Worm (Caenorhabditis elegans) whole organism, L1 larva: ENCODE measurements around the gene C32D5.7.

Source experiments
- C16A3.4 ChIP-seq: fragments of 150-350 bp; optimal IDR thresholded peaks from 2 replicates; lab custom pipeline; 2014; ENCODE audit warnings: missing biosample characterization, missing genetic modification characterization
- F16B12.6 ChIP-seq: fragments of 150-350 bp; optimal IDR thresholded peaks from 2 replicates; lab custom pipeline; 2014; ENCODE audit warnings: missing biosample characterization, missing genetic modification characterization
- aha-1 ChIP-seq: fragments of 150-350 bp; optimal IDR thresholded peaks from 2 replicates; lab custom pipeline; 2014; ENCODE audit warnings: missing biosample characterization, missing genetic modification characterization
- alr-1 ChIP-seq: fragments of 200-800 bp; sonication (Bioruptor generic); optimal IDR thresholded peaks from 2 replicates; lab custom pipeline; 2018; ENCODE audit warnings: borderline replicate concordance, mild to moderate bottlenecking, missing genetic modification characterization, missing compliant biosample characterization
- aly-2 ChIP-seq: fragments of 150-350 bp; optimal IDR thresholded peaks from 2 replicates; lab custom pipeline; 2014; ENCODE audit warnings: missing biosample characterization, missing genetic modification characterization
- ama-1 ChIP-seq: fragments of 150-350 bp; optimal IDR thresholded peaks from 2 replicates; lab custom pipeline; 2014
- blmp-1 ChIP-seq: fragments of 150-350 bp; optimal IDR thresholded peaks from 2 replicates; lab custom pipeline; 2014; ENCODE audit warnings: missing biosample characterization, missing genetic modification characterization
- ceh-63 ChIP-seq: fragments of 200-800 bp; sonication (Bioruptor generic); optimal IDR thresholded peaks from 2 replicates; lab custom pipeline; 2018; ENCODE audit warnings: mild to moderate bottlenecking, missing genetic modification characterization, missing compliant biosample characterization
- ceh-8 ChIP-seq: fragments of 200-800 bp; sonication (Bioruptor generic); optimal IDR thresholded peaks from 2 replicates; lab custom pipeline; 2018; ENCODE audit warnings: mild to moderate bottlenecking, missing genetic modification characterization, moderate library complexity, missing compliant biosample characterization
- ceh-88 ChIP-seq: fragments of 200-800 bp; sonication (Bioruptor generic); IDR thresholded peaks from 2 replicates; pipeline ENCODE4 v1.3.6; 2022; ENCODE audit warnings: missing genetic modification characterization, missing compliant biosample characterization
- ces-1 ChIP-seq: fragments of 150-350 bp; optimal IDR thresholded peaks from 2 replicates; lab custom pipeline; 2014; ENCODE audit warnings: missing biosample characterization, missing genetic modification reagents, missing genetic modification characterization
- dsc-1 ChIP-seq: sonication (generic microtip); optimal IDR thresholded peaks from 2 replicates; lab custom pipeline; 2016; ENCODE audit warnings: mild to moderate bottlenecking, missing genetic modification characterization, missing compliant biosample characterization
- efl-1 ChIP-seq, 4 experiments: fragments of 150-350 bp; optimal IDR thresholded peaks in 3 of 4; peaks in 1 of 4; 1 replicate in 1 of 4; 2 replicates in 3 of 4; lab custom pipeline; 2014; ENCODE audit warnings: missing biosample characterization in 2 of 4, missing genetic modification characterization in 2 of 4, missing genetic modification reagents in 2 of 4
- efl-3 ChIP-seq: fragments of 200-800 bp; sonication (Bioruptor generic); optimal IDR thresholded peaks from 2 replicates; lab custom pipeline; 2018; ENCODE audit warnings: mild to moderate bottlenecking, missing genetic modification characterization, missing compliant biosample characterization
- egl-13 ChIP-seq: sonication (generic microtip); optimal IDR thresholded peaks from 2 replicates; lab custom pipeline; 2016; ENCODE audit warnings: missing genotype, missing genetic modification reagents, missing genetic modification characterization, missing compliant biosample characterization
- ets-5 ChIP-seq: fragments of 200-800 bp; sonication (Bioruptor generic); IDR thresholded peaks from 2 replicates; pipeline ENCODE4 v1.3.6; 2022; ENCODE audit warnings: missing genetic modification characterization, missing compliant biosample characterization
- fkh-10 ChIP-seq: sonication (generic microtip); optimal IDR thresholded peaks from 2 replicates; lab custom pipeline; 2017; ENCODE audit warnings: missing biosample characterization, missing genetic modification reagents, missing genetic modification characterization
- fkh-4 ChIP-seq: sonication (generic microtip); optimal IDR thresholded peaks from 2 replicates; lab custom pipeline; 2016; ENCODE audit warnings: missing compliant biosample characterization, missing genetic modification characterization, borderline replicate concordance
- fkh-8 ChIP-seq: sonication (generic microtip); optimal IDR thresholded peaks from 2 replicates; lab custom pipeline; 2016; ENCODE audit warnings: mild to moderate bottlenecking, missing genetic modification characterization, missing compliant biosample characterization
- fos-1 ChIP-seq: fragments of 150-350 bp; optimal IDR thresholded peaks from 2 replicates; lab custom pipeline; 2014; ENCODE audit warnings: missing biosample characterization, missing genetic modification characterization
- grh-1 ChIP-seq: fragments of 200-800 bp; sonication (Bioruptor generic); IDR thresholded peaks from 2 replicates; pipeline ENCODE4 v1.3.6; 2022; ENCODE audit warnings: missing genetic modification reagents, missing genetic modification characterization, missing compliant biosample characterization
- hlh-4 ChIP-seq: sonication (generic microtip); optimal IDR thresholded peaks from 2 replicates; lab custom pipeline; 2016; ENCODE audit warnings: mild to moderate bottlenecking, missing genetic modification characterization, missing compliant biosample characterization
- irx-1 ChIP-seq: sonication (generic microtip); optimal IDR thresholded peaks from 2 replicates; lab custom pipeline; 2016; ENCODE audit warnings: missing genetic modification characterization, missing compliant biosample characterization
- jun-1 ChIP-seq: fragments of 150-350 bp; optimal IDR thresholded peaks from 2 replicates; lab custom pipeline; 2014; ENCODE audit warnings: missing biosample characterization, missing genetic modification reagents, missing genetic modification characterization
- lin-13 ChIP-seq: fragments of 150-350 bp; optimal IDR thresholded peaks from 2 replicates; lab custom pipeline; 2014; ENCODE audit warnings: missing biosample characterization, missing genetic modification reagents, missing genetic modification characterization
- lin-14 ChIP-seq: fragments of 200-800 bp; sonication (Bioruptor generic); optimal IDR thresholded peaks from 2 replicates; lab custom pipeline; 2018; ENCODE audit warnings: mild to moderate bottlenecking, missing genetic modification characterization, moderate library complexity, missing compliant biosample characterization
- lin-15B ChIP-seq: fragments of 150-350 bp; sonication (generic microtip); optimal IDR thresholded peaks from 3 replicates; lab custom pipeline; 2014; ENCODE audit warnings: missing biosample characterization, missing genetic modification characterization
- lir-3 ChIP-seq: sonication (generic microtip); optimal IDR thresholded peaks from 2 replicates; lab custom pipeline; 2016; ENCODE audit warnings: mild to moderate bottlenecking, missing genetic modification characterization, moderate library complexity, missing compliant biosample characterization; ENCODE audit not compliant: poor library complexity
- mef-2 ChIP-seq: fragments of 150-350 bp; optimal IDR thresholded peaks from 2 replicates; lab custom pipeline; 2014; ENCODE audit warnings: missing biosample characterization, missing genetic modification characterization
- nhr-11 ChIP-seq: fragments of 150-350 bp; optimal IDR thresholded peaks from 2 replicates; lab custom pipeline; 2014; ENCODE audit warnings: missing biosample characterization, missing genetic modification characterization
- nhr-19 ChIP-seq: fragments of 200-800 bp; sonication (Bioruptor generic); conservative IDR thresholded peaks from 2 replicates; pipeline ENCODE4 v1.3.6; 2022; ENCODE audit warnings: missing genetic modification characterization, missing compliant biosample characterization
- nhr-20 ChIP-seq: sonication (generic microtip); optimal IDR thresholded peaks from 2 replicates; lab custom pipeline; 2016; ENCODE audit warnings: mild to moderate bottlenecking, missing genetic modification characterization, missing compliant biosample characterization
- nhr-47 ChIP-seq: sonication (generic microtip); optimal IDR thresholded peaks from 2 replicates; lab custom pipeline; 2016; ENCODE audit warnings: mild to moderate bottlenecking, missing genetic modification characterization, moderate library complexity, missing compliant biosample characterization
- nhr-71 ChIP-seq: sonication (generic microtip); optimal IDR thresholded peaks from 2 replicates; lab custom pipeline; 2016; ENCODE audit warnings: mild to moderate bottlenecking, missing genetic modification characterization, moderate library complexity, missing compliant biosample characterization
- nhr-76 ChIP-seq: sonication (generic microtip); optimal IDR thresholded peaks from 2 replicates; lab custom pipeline; 2017; ENCODE audit warnings: missing biosample characterization, missing genetic modification characterization
- nhr-85 ChIP-seq: sonication (generic microtip); peaks from one replicate; lab custom pipeline; 2016; ENCODE audit warnings: missing genetic modification characterization, inconsistent platforms, missing compliant biosample characterization
- pag-3 ChIP-seq: sonication (generic microtip); optimal IDR thresholded peaks from 2 replicates; lab custom pipeline; 2017; ENCODE audit warnings: missing genetic modification characterization, mild to moderate bottlenecking, missing compliant biosample characterization, antibody characterized with exemption, borderline replicate concordance; ENCODE audit not compliant: insufficient read depth
- pax-3 ChIP-seq: fragments of 200-800 bp; sonication (Bioruptor generic); optimal IDR thresholded peaks from 2 replicates; lab custom pipeline; 2018; ENCODE audit warnings: mild to moderate bottlenecking, missing genetic modification characterization, moderate library complexity, missing compliant biosample characterization
- snpc-4 ChIP-seq: fragments of 150-350 bp; optimal IDR thresholded peaks from 2 replicates; lab custom pipeline; 2014; ENCODE audit warnings: missing biosample characterization, missing genetic modification characterization
- snu-23 ChIP-seq: sonication (generic microtip); optimal IDR thresholded peaks from 2 replicates; lab custom pipeline; 2016; ENCODE audit warnings: missing genetic modification characterization, missing compliant biosample characterization
- sptf-1 ChIP-seq: fragments of 150-350 bp; optimal IDR thresholded peaks from 2 replicates; lab custom pipeline; 2014; ENCODE audit warnings: missing biosample characterization, missing genetic modification characterization
- sup-37 ChIP-seq: fragments of 200-800 bp; sonication (Bioruptor generic); optimal IDR thresholded peaks from 2 replicates; lab custom pipeline; 2018; ENCODE audit warnings: mild to moderate bottlenecking, missing genetic modification characterization, missing compliant biosample characterization
- swsn-7 ChIP-seq: sonication (generic microtip); optimal IDR thresholded peaks from 2 replicates; lab custom pipeline; 2016; ENCODE audit warnings: missing genetic modification characterization, missing compliant biosample characterization
- tbx-2 ChIP-seq: sonication (generic microtip); optimal IDR thresholded peaks from 2 replicates; lab custom pipeline; 2016; ENCODE audit warnings: missing genetic modification characterization, missing compliant biosample characterization
- tlp-1 ChIP-seq: fragments of 150-350 bp; optimal IDR thresholded peaks from 2 replicates; lab custom pipeline; 2014; ENCODE audit warnings: missing biosample characterization, missing genetic modification characterization
- unc-130 ChIP-seq: fragments of 150-350 bp; optimal IDR thresholded peaks from 2 replicates; lab custom pipeline; 2017; ENCODE audit warnings: missing biosample characterization, missing genetic modification characterization, inconsistent platforms
- unc-30 ChIP-seq: sonication (generic microtip); optimal IDR thresholded peaks from 2 replicates; lab custom pipeline; 2017; ENCODE audit warnings: missing biosample characterization, missing genetic modification characterization
- unc-62 ChIP-seq: fragments of 150-350 bp; optimal IDR thresholded peaks from 2 replicates; lab custom pipeline; 2014; ENCODE audit warnings: missing biosample characterization, missing genetic modification reagents, missing genetic modification characterization
- unc-98 ChIP-seq: fragments of 200-800 bp; sonication (Bioruptor generic); IDR thresholded peaks from 2 replicates; pipeline ENCODE4 v1.3.6; 2022; ENCODE audit warnings: missing genetic modification characterization, missing compliant biosample characterization
- vab-15 ChIP-seq: sonication (generic microtip); optimal IDR thresholded peaks from 2 replicates; lab custom pipeline; 2017; ENCODE audit warnings: missing genotype, mild to moderate bottlenecking, missing genetic modification characterization, missing compliant biosample characterization
- xbp-1 ChIP-seq: sonication (generic microtip); optimal IDR thresholded peaks from 2 replicates; lab custom pipeline; 2016; ENCODE audit warnings: missing genetic modification characterization, missing compliant biosample characterization
- zag-1 ChIP-seq: fragments of 150-350 bp; optimal IDR thresholded peaks from 2 replicates; lab custom pipeline; 2014; ENCODE audit warnings: missing biosample characterization, missing genetic modification characterization
- ztf-11 ChIP-seq, 2 experiments: sonication (generic microtip); optimal IDR thresholded peaks; 2 replicates each; lab custom pipeline; 2016 to 2017; ENCODE audit warnings: missing genetic modification characterization in 2 of 2, missing biosample characterization in 1 of 2, missing compliant biosample characterization in 1 of 2

The C32D5.7 gene

ce11 chrII:6383183-6383695 lies 43.4 kb upstream of the C32D5.7 start, which contains the start of gene F58F12.1:
F58F12.1 (plus strand) TSS chrII:6383645.
- TF ChIP-seq ztf-11 (tag; optimal IDR thresholded peaks at IDR 0.05; lab: Kevin White, UChicago) (peak in 1 of 2 experiments; percentile 51), nhr-76 (tag; lab: Kevin White, UChicago) (no peak), sup-37 (GFP tag; lab: Kevin White, UChicago) (no peak), lir-3 (tag; lab: Kevin White, UChicago) (peak; percentile 87), egl-13 (tag; lab: Kevin White, UChicago) (peak; percentile 39), mef-2 (tag; lab: Kevin White, UChicago) (no peak), fos-1 (tag; lab: Kevin White, UChicago) (no peak), pax-3 (peak; percentile 38), ces-1 (no peak), irx-1 (peak; percentile 73), blmp-1 (tag; lab: Kevin White, UChicago) (peak; percentile 75), ceh-8 (GFP tag; lab: Kevin White, UChicago) (no peak), unc-62 (GFP tag; lab: Kevin White, UChicago) (no peak), nhr-19 (GFP tag; lab: Robert Waterston, UW) (peak; percentile 46), ets-5 (GFP tag; lab: Robert Waterston, UW) (no peak), vab-15 (tag; lab: Kevin White, UChicago) (no peak), ama-1 (no peak), efl-1 (optimal IDR thresholded peaks at IDR 0.05; lab: Kevin White, UChicago) (peak; percentile 66 to 73), efl-1 (GFP tag; optimal IDR thresholded peaks at IDR 0.05 in 1 of 2; lab: Kevin White, UChicago) (peak; percentile 61 to 94), tbx-2 (tag; lab: Kevin White, UChicago) (peak; percentile 78), unc-130 (tag; lab: Kevin White, UChicago) (peak; percentile 55), grh-1 (GFP tag; lab: Robert Waterston, UW) (no peak), lin-13 (GFP tag; lab: Kevin White, UChicago) (peak; percentile 50), fkh-8 (tag; lab: Kevin White, UChicago) (peak; percentile 56), ceh-63 (GFP tag; lab: Kevin White, UChicago) (no peak), nhr-47 (tag; lab: Kevin White, UChicago) (peak; percentile 72), lin-15B (peak; percentile 87), aha-1 (tag; lab: Kevin White, UChicago) (no peak), alr-1 (no peak), tlp-1 (tag; lab: Kevin White, UChicago) (no peak), C16A3.4 (tag; lab: Kevin White, UChicago) (peak; percentile 78), ceh-88 (GFP tag; lab: Robert Waterston, UW) (no peak), xbp-1 (tag; lab: Kevin White, UChicago) (peak; percentile 75), snpc-4 (tag; lab: Kevin White, UChicago) (peak; percentile 64), jun-1 (peak; percentile 44), zag-1 (tag; lab: Kevin White, UChicago) (no peak), hlh-4 (tag; lab: Kevin White, UChicago) (no peak), pag-3 (no peak), lin-14 (GFP tag; lab: Kevin White, UChicago) (peak; percentile 73), unc-98 (GFP tag; lab: Robert Waterston, UW) (peak; percentile 56), nhr-20 (tag; lab: Kevin White, UChicago) (peak; percentile 62), efl-3 (GFP tag; lab: Kevin White, UChicago) (no peak), swsn-7 (tag; lab: Kevin White, UChicago) (peak; percentile 44), snu-23 (GFP tag; lab: Kevin White, UChicago) (peak; percentile 66), F16B12.6 (tag; lab: Kevin White, UChicago) (peak; percentile 22), fkh-10 (no peak), fkh-4 (tag; lab: Kevin White, UChicago) (no peak), aly-2 (no peak), nhr-85 (tag; lab: Kevin White, UChicago) (peak; percentile 87), sptf-1 (tag; lab: Kevin White, UChicago) (no peak), unc-30 (tag; lab: Kevin White, UChicago) (no peak), nhr-71 (tag; lab: Kevin White, UChicago) (peak; percentile 72), nhr-11 (tag; lab: Kevin White, UChicago) (no peak), dsc-1 (tag; lab: Kevin White, UChicago) (peak; percentile 35)
